Worm (Caenorhabditis elegans) whole organism, midembryonic: ENCODE measurements around the gene Y52E8A.1.

Experiments
- T22C8.4 ChIP-seq: fragments of 200-800 bp; sonication (Bioruptor generic); IDR thresholded peaks from 2 replicates; pipeline ENCODE4 v1.3.6; 2022; ENCODE audit warnings: missing genetic modification characterization, missing compliant biosample characterization
- cog-1 ChIP-seq: sonication (generic microtip); optimal IDR thresholded peaks from 2 replicates; lab custom pipeline; 2016; ENCODE audit warnings: missing genetic modification characterization, missing compliant biosample characterization
- flt-1 ChIP-seq: fragments of 200-800 bp; sonication (Bioruptor generic); IDR thresholded peaks from 2 replicates; pipeline ENCODE4 v1.3.6; 2022; ENCODE audit warnings: missing genetic modification characterization, missing compliant biosample characterization
- klf-2 ChIP-seq: fragments of 200-800 bp; sonication (Bioruptor generic); conservative IDR thresholded peaks from 2 replicates; pipeline ENCODE4 v1.3.6; 2022; ENCODE audit warnings: missing genetic modification reagents, missing genetic modification characterization, missing compliant biosample characterization
- med-1 ChIP-seq: sonication (generic microtip); optimal IDR thresholded peaks from 2 replicates; lab custom pipeline; 2017; ENCODE audit warnings: missing genetic modification characterization, mild to moderate bottlenecking, missing compliant biosample characterization, antibody characterized with exemption, missing genetic modification reagents; ENCODE audit not compliant: insufficient read depth
- ref-1 ChIP-seq: fragments of 200-800 bp; sonication (Bioruptor generic); conservative IDR thresholded peaks from 2 replicates; pipeline ENCODE4 v1.3.6; 2022; ENCODE audit warnings: missing genetic modification reagents, missing genetic modification characterization, missing compliant biosample characterization
- tab-1 ChIP-seq: fragments of 200-800 bp; sonication (Bioruptor generic); IDR thresholded peaks from 2 replicates; pipeline ENCODE4 v1.3.6; 2022; ENCODE audit warnings: missing genetic modification characterization, missing compliant biosample characterization
- ztf-23 ChIP-seq: fragments of 200-800 bp; sonication (Bioruptor generic); IDR thresholded peaks from 2 replicates; pipeline ENCODE4 v1.3.6; 2022; ENCODE audit warnings: missing genetic modification reagents, missing genetic modification characterization, missing compliant biosample characterization
- ztf-29 ChIP-seq: fragments of 200-800 bp; sonication (Bioruptor generic); IDR thresholded peaks from 2 replicates; pipeline ENCODE4 v1.3.6; 2022; ENCODE audit warnings: missing genetic modification reagents, missing genetic modification characterization, missing compliant biosample characterization

Y52E8A.1 gene

ce11 chrII:4341484-4341883 lies 19.6 kb downstream of the Y52E8A.1 start:
- TF ChIP-seq cog-1 (tag; lab: Kevin White, UChicago) (no peak), flt-1 (GFP tag; lab: Robert Waterston, UW) (no peak), klf-2 (GFP tag; lab: Robert Waterston, UW) (no peak), tab-1 (GFP tag; lab: Robert Waterston, UW) (no peak), ztf-29 (no peak), ztf-23 (GFP tag; lab: Robert Waterston, UW) (no peak), med-1 (no peak), ref-1 (no peak), T22C8.4 (GFP tag; lab: Robert Waterston, UW) (no peak)

- TF ChIP-seq ztf-23 (GFP tag; lab: Robert Waterston, UW) (no peak), ztf-29 (no peak), klf-2 (GFP tag; lab: Robert Waterston, UW) (no peak), tab-1 (GFP tag; lab: Robert Waterston, UW) (no peak), med-1 (no peak), cog-1 (tag; lab: Kevin White, UChicago) (no peak), flt-1 (GFP tag; lab: Robert Waterston, UW) (no peak), T22C8.4 (GFP tag; lab: Robert Waterston, UW) (no peak), ref-1 (no peak)
Observed at ce11 chrII:4344317-4344716, 22.5 kb downstream of the Y52E8A.1 start.

- TF ChIP-seq flt-1 (GFP tag; lab: Robert Waterston, UW): no peak
- TF ChIP-seq cog-1 (tag; lab: Kevin White, UChicago): no peak
- no peak for TF ChIP-seq ztf-23 (GFP tag; lab: Robert Waterston, UW)
- TF ChIP-seq tab-1 (GFP tag; lab: Robert Waterston, UW): no peak
- no peak for TF ChIP-seq T22C8.4 (GFP tag; lab: Robert Waterston, UW)
- TF ChIP-seq ref-1: no peak
- TF ChIP-seq klf-2 (GFP tag; lab: Robert Waterston, UW): no peak
- TF ChIP-seq med-1: no peak
- TF ChIP-seq ztf-29: no peak
Observed at ce11 chrII:4350888-4351287, 29.0 kb downstream of the Y52E8A.1 start, which contains the start of gene H20J04.9. TSS of gene H20J04.9 (plus strand) at chrII:4351188.

ce11 chrII:4355217-4355616 lies 33.4 kb downstream of the Y52E8A.1 start, which contains the start of the genes H20J04.7 and H20J04.1:
TSS of gene H20J04.7 (minus strand) at chrII:4355317.
TSS of gene H20J04.1 (plus strand) at chrII:4355613.
- TF ChIP-seq tab-1 (GFP tag; lab: Robert Waterston, UW): no peak
- no peak for TF ChIP-seq ztf-23 (GFP tag; lab: Robert Waterston, UW)
- TF ChIP-seq flt-1 (GFP tag; lab: Robert Waterston, UW): no peak
- TF ChIP-seq med-1: no peak
- no peak for TF ChIP-seq T22C8.4 (GFP tag; lab: Robert Waterston, UW)
- TF ChIP-seq cog-1 (tag; lab: Kevin White, UChicago): no peak
- TF ChIP-seq klf-2 (GFP tag; lab: Robert Waterston, UW): no peak
- TF ChIP-seq ref-1: no peak
- no peak for TF ChIP-seq ztf-29

- TF ChIP-seq cog-1 (tag; lab: Kevin White, UChicago) (no peak), ztf-23 (GFP tag; lab: Robert Waterston, UW) (no peak), T22C8.4 (GFP tag; lab: Robert Waterston, UW) (no peak), ref-1 (no peak), tab-1 (GFP tag; lab: Robert Waterston, UW) (no peak), ztf-29 (no peak), flt-1 (GFP tag; lab: Robert Waterston, UW) (no peak)
Observed at ce11 chrII:4358765-4359164, 36.9 kb downstream of the Y52E8A.1 start, which contains the start of gene lat-2. TSS of gene lat-2 (plus strand) at chrII:4359065.

- TF ChIP-seq ztf-29: no peak
- TF ChIP-seq tab-1 (GFP tag; lab: Robert Waterston, UW): no peak
- TF ChIP-seq flt-1 (GFP tag; lab: Robert Waterston, UW): no peak
- no peak for TF ChIP-seq klf-2 (GFP tag; lab: Robert Waterston, UW)
- TF ChIP-seq T22C8.4 (GFP tag; lab: Robert Waterston, UW): no peak
- no peak for TF ChIP-seq med-1
- no peak for TF ChIP-seq ztf-23 (GFP tag; lab: Robert Waterston, UW)
- TF ChIP-seq ref-1: no peak
- TF ChIP-seq cog-1 (tag; lab: Kevin White, UChicago): no peak
Observed at ce11 chrII:4359219-4359618, 37.4 kb downstream of the Y52E8A.1 start.

ce11 chrII:4362088-4362487 lies 40.2 kb downstream of the Y52E8A.1 start:
- no peak for TF ChIP-seq ref-1
- no peak for TF ChIP-seq flt-1 (GFP tag; lab: Robert Waterston, UW)
- TF ChIP-seq tab-1 (GFP tag; lab: Robert Waterston, UW): no peak
- no peak for TF ChIP-seq cog-1 (tag; lab: Kevin White, UChicago)
- no peak for TF ChIP-seq ztf-29
- TF ChIP-seq ztf-23 (GFP tag; lab: Robert Waterston, UW): no peak
- no peak for TF ChIP-seq T22C8.4 (GFP tag; lab: Robert Waterston, UW)

ce11 chrII:4367923-4368322 lies 46.1 kb downstream of the Y52E8A.1 start, which contains the start of gene try-9:
TSS of gene try-9 (plus strand) at chrII:4368223.
- no peak for TF ChIP-seq ref-1
- no peak for TF ChIP-seq ztf-29
- TF ChIP-seq klf-2 (GFP tag; lab: Robert Waterston, UW): no peak

ce11 chrII:4369715-4370114 lies 47.8 kb downstream of the Y52E8A.1 start:
- TF ChIP-seq klf-2 (GFP tag; lab: Robert Waterston, UW) (no peak), ztf-23 (GFP tag; lab: Robert Waterston, UW) (no peak), tab-1 (GFP tag; lab: Robert Waterston, UW) (no peak), cog-1 (tag; lab: Kevin White, UChicago) (no peak)

ce11 chrII:4370842-4371241 lies 49.0 kb downstream of the Y52E8A.1 start:
- TF ChIP-seq cog-1 (tag; lab: Kevin White, UChicago): no peak
- TF ChIP-seq ztf-29: no peak
- no peak for TF ChIP-seq T22C8.4 (GFP tag; lab: Robert Waterston, UW)
- no peak for TF ChIP-seq ztf-23 (GFP tag; lab: Robert Waterston, UW)
